Worm (Caenorhabditis elegans): ENCODE results near the gene K02E11.10.
"Not testable (repeated sequence)": the region's sequence is repeated elsewhere in the genome, so short reads cannot be mapped to it uniquely, and the experiment has no call there.

ce11 chrV:14277456-14277855, 36.5 kb upstream of the K02E11.10 start:
- TF ChIP-seq snpc-4 (tag; optimal IDR thresholded peaks at IDR 0.05), result peak; percentile 38
- not testable (repeated sequence) for TF ChIP-seq nhr-23 (tag; optimal IDR thresholded peaks at IDR 0.05); nhr-12 (tag; optimal IDR thresholded peaks at IDR 0.05); unc-55 (GFP tag; optimal IDR thresholded peaks at IDR 0.05); skn-1 (tag; optimal IDR thresholded peaks at IDR 0.05); fos-1 (tag; optimal IDR thresholded peaks at IDR 0.05); Y55F3AM.14 (GFP tag; optimal IDR thresholded peaks at IDR 0.05); blmp-1 (tag; optimal IDR thresholded peaks at IDR 0.05; ENCODE audit: insufficient read depth); R02D3.7 (tag; optimal IDR thresholded peaks at IDR 0.05); mbf-1 (tag; optimal IDR thresholded peaks at IDR 0.05); ama-1 (optimal IDR thresholded peaks at IDR 0.05); lin-39 (tag; optimal IDR thresholded peaks at IDR 0.05)
